Worm (Caenorhabditis elegans) whole organism, L3 larva: ENCODE results near the gene btb-6.

Source experiments
- R02D3.7 ChIP-seq: fragments of 150-350 bp; optimal IDR thresholded peaks from 2 replicates; lab custom pipeline; 2014; ENCODE audit warnings: missing biosample characterization, missing genetic modification characterization
- ama-1 ChIP-seq: fragments of 150-350 bp; optimal IDR thresholded peaks from 2 replicates; lab custom pipeline; 2018
- ceh-16 ChIP-seq: sonication (generic microtip); optimal IDR thresholded peaks from 2 replicates; lab custom pipeline; 2017; ENCODE audit warnings: missing biosample characterization, missing genetic modification characterization
- ceh-82 ChIP-seq: fragments of 150-350 bp; optimal IDR thresholded peaks from 2 replicates; lab custom pipeline; 2014; ENCODE audit warnings: missing biosample characterization, missing genetic modification characterization
- ceh-9 ChIP-seq: sonication (generic microtip); optimal IDR thresholded peaks from 2 replicates; lab custom pipeline; 2018; ENCODE audit warnings: missing biosample characterization, missing genetic modification characterization
- daf-12 ChIP-seq: fragments of 150-350 bp; optimal IDR thresholded peaks from 2 replicates; lab custom pipeline; 2014; ENCODE audit warnings: missing biosample characterization, missing genetic modification reagents, missing genetic modification characterization
- egl-27 ChIP-seq: sonication (generic microtip); optimal IDR thresholded peaks from 4 replicates; lab custom pipeline; 2017; ENCODE audit warnings: missing biosample characterization, missing genetic modification reagents, missing genetic modification characterization
- elt-1 ChIP-seq: fragments of 150-350 bp; optimal IDR thresholded peaks from 2 replicates; lab custom pipeline; 2014; ENCODE audit warnings: missing biosample characterization, missing genetic modification characterization
- elt-2 ChIP-seq: sonication (generic microtip); optimal IDR thresholded peaks from 2 replicates; lab custom pipeline; 2016; ENCODE audit warnings: missing genetic modification reagents, mild to moderate bottlenecking, missing genetic modification characterization, missing compliant biosample characterization
- elt-3 ChIP-seq, 3 experiments: fragments of 150-350 bp in 1 of 3; sonication (generic microtip) in 2 of 3; optimal IDR thresholded peaks; 2 replicates in 2 of 3; 4 replicates in 1 of 3; lab custom pipeline; 2014 to 2017; ENCODE audit warnings: missing biosample characterization in 3 of 3, missing genetic modification characterization in 3 of 3
- eor-1 ChIP-seq, 2 experiments: fragments of 150-350 bp; optimal IDR thresholded peaks; 2 replicates each; lab custom pipeline; 2014 to 2018; ENCODE audit warnings: missing biosample characterization in 2 of 2, missing genetic modification characterization in 2 of 2
- fkh-10 ChIP-seq: sonication (generic microtip); optimal IDR thresholded peaks from 2 replicates; lab custom pipeline; 2017; ENCODE audit warnings: missing biosample characterization, missing genetic modification reagents, missing genetic modification characterization
- fkh-2 ChIP-seq: fragments of 150-350 bp; optimal IDR thresholded peaks from 2 replicates; lab custom pipeline; 2014; ENCODE audit warnings: missing biosample characterization, missing genetic modification reagents, missing genetic modification characterization
- hmg-11 ChIP-seq: sonication (generic microtip); optimal IDR thresholded peaks from 2 replicates; lab custom pipeline; 2016; ENCODE audit warnings: missing genetic modification characterization, missing compliant biosample characterization
- lin-15B ChIP-seq: fragments of 150-350 bp; optimal IDR thresholded peaks from 2 replicates; lab custom pipeline; 2014; ENCODE audit warnings: missing biosample characterization, missing genetic modification characterization
- lin-39 ChIP-seq: fragments of 150-350 bp; optimal IDR thresholded peaks from 2 replicates; lab custom pipeline; 2018; ENCODE audit warnings: missing biosample characterization, missing genetic modification reagents, missing genetic modification characterization
- lsy-12 ChIP-seq: sonication (generic microtip); optimal IDR thresholded peaks from 2 replicates; lab custom pipeline; 2016; ENCODE audit warnings: mild to moderate bottlenecking, missing genetic modification characterization, missing compliant biosample characterization
- nfya-1 ChIP-seq: sonication (generic microtip); optimal IDR thresholded peaks from 2 replicates; lab custom pipeline; 2017; ENCODE audit warnings: missing genetic modification characterization, mild to moderate bottlenecking, missing compliant biosample characterization, antibody characterized with exemption, moderate library complexity; ENCODE audit not compliant: insufficient read depth
- nhr-11 ChIP-seq: fragments of 150-350 bp; optimal IDR thresholded peaks from 2 replicates; lab custom pipeline; 2014; ENCODE audit warnings: missing biosample characterization, missing genetic modification characterization
- nhr-12 ChIP-seq: fragments of 150-350 bp; optimal IDR thresholded peaks from 2 replicates; lab custom pipeline; 2014; ENCODE audit warnings: missing biosample characterization, missing genetic modification characterization
- nhr-23 ChIP-seq: fragments of 150-350 bp; optimal IDR thresholded peaks from 2 replicates; lab custom pipeline; 2014; ENCODE audit warnings: missing biosample characterization, missing genetic modification reagents, missing genetic modification characterization
- nhr-237 ChIP-seq: fragments of 150-350 bp; optimal IDR thresholded peaks from 2 replicates; lab custom pipeline; 2014; ENCODE audit warnings: missing biosample characterization, missing genetic modification characterization
- nhr-28 ChIP-seq: fragments of 150-350 bp; optimal IDR thresholded peaks from 2 replicates; lab custom pipeline; 2014; ENCODE audit warnings: missing biosample characterization, missing genetic modification characterization
- nhr-43 ChIP-seq: sonication (generic microtip); optimal IDR thresholded peaks from 2 replicates; lab custom pipeline; 2016; ENCODE audit warnings: mild to moderate bottlenecking, missing genetic modification characterization, missing compliant biosample characterization; ENCODE audit not compliant: poor library complexity, severe bottlenecking
- nhr-76 ChIP-seq: fragments of 150-350 bp; sonication (generic microtip); optimal IDR thresholded peaks from 5 replicates; lab custom pipeline; 2014; ENCODE audit warnings: missing biosample characterization, missing genetic modification characterization
- nhr-77 ChIP-seq: fragments of 150-350 bp; optimal IDR thresholded peaks from 2 replicates; lab custom pipeline; 2014; ENCODE audit warnings: missing biosample characterization, missing genetic modification characterization
- pha-4 ChIP-seq: fragments of 150-350 bp; optimal IDR thresholded peaks from 2 replicates; lab custom pipeline; 2014; ENCODE audit warnings: missing biosample characterization, missing genetic modification reagents, missing genetic modification characterization
- pqm-1 ChIP-seq: fragments of 150-350 bp; optimal IDR thresholded peaks from 2 replicates; lab custom pipeline; 2017; ENCODE audit warnings: missing biosample characterization, missing genetic modification characterization, inconsistent platforms
- sea-2 ChIP-seq: fragments of 150-350 bp; sonication (generic microtip); optimal IDR thresholded peaks from 4 replicates; lab custom pipeline; 2014; ENCODE audit warnings: missing biosample characterization, missing genetic modification reagents, missing genetic modification characterization
- skn-1 ChIP-seq: fragments of 150-350 bp; optimal IDR thresholded peaks from 2 replicates; lab custom pipeline; 2014; ENCODE audit warnings: missing biosample characterization, missing genetic modification characterization
- snpc-4 ChIP-seq: fragments of 150-350 bp; optimal IDR thresholded peaks from 2 replicates; lab custom pipeline; 2014; ENCODE audit warnings: missing biosample characterization, missing genetic modification characterization
- tbx-2 ChIP-seq: sonication (generic microtip); optimal IDR thresholded peaks from 2 replicates; lab custom pipeline; 2016; ENCODE audit warnings: mild to moderate bottlenecking, missing genetic modification characterization, missing compliant biosample characterization
- unc-39 ChIP-seq: sonication (generic microtip); optimal IDR thresholded peaks from 4 replicates; lab custom pipeline; 2017; ENCODE audit warnings: missing biosample characterization, missing genetic modification characterization
- ztf-11 ChIP-seq: fragments of 150-350 bp; optimal IDR thresholded peaks from 2 replicates; lab custom pipeline; 2014; ENCODE audit warnings: missing biosample characterization, missing genetic modification characterization
- ztf-4 ChIP-seq: fragments of 150-350 bp; optimal IDR thresholded peaks from 2 replicates; lab custom pipeline; 2014; ENCODE audit warnings: missing biosample characterization, missing genetic modification characterization

The btb-6 gene

ce11 chrII:1725735-1726134, 10.6 kb downstream of the btb-6 start, which contains the start of gene F45C12.17:
Gene F45C12.17 (plus strand): TSS chrII:1726111.
- TF ChIP-seq lin-15B (no peak), pqm-1 (tag; lab: Kevin White, UChicago) (no peak), nhr-28 (tag; lab: Kevin White, UChicago) (no peak), nhr-11 (tag; lab: Kevin White, UChicago) (no peak), nhr-43 (tag; lab: Kevin White, UChicago) (no peak), elt-3 (tag; optimal IDR thresholded peaks at IDR 0.05; lab: Kevin White, UChicago) (no peak), ama-1 (lab: Kevin White, UChicago) (no peak), nhr-237 (tag; lab: Kevin White, UChicago) (no peak), hmg-11 (tag; lab: Kevin White, UChicago) (no peak), ceh-82 (tag; lab: Kevin White, UChicago) (no peak), nhr-76 (no peak), lsy-12 (tag; lab: Kevin White, UChicago) (no peak), daf-12 (no peak), snpc-4 (tag; lab: Kevin White, UChicago) (no peak), ceh-9 (tag; lab: Kevin White, UChicago) (no peak), elt-1 (no peak), nfya-1 (tag; lab: Kevin White, UChicago) (no peak), R02D3.7 (tag; lab: Kevin White, UChicago) (no peak), pha-4 (no peak), skn-1 (tag; lab: Kevin White, UChicago) (no peak)

ce11 chrII:1728253-1728652, 13.2 kb downstream of the btb-6 start, which contains the start of gene btb-9:
Gene btb-9 (plus strand): TSS chrII:1728506.
- TF ChIP-seq pha-4 (no peak), pqm-1 (tag; lab: Kevin White, UChicago) (peak; percentile 89), elt-2 (tag; lab: Kevin White, UChicago) (peak; percentile 92), sea-2 (GFP tag; lab: Kevin White, UChicago) (no peak)

- TF ChIP-seq ama-1 (lab: Kevin White, UChicago) (no peak), unc-39 (no peak), egl-27 (tag; lab: Kevin White, UChicago) (no peak), lin-39 (tag; lab: Kevin White, UChicago) (no peak), R02D3.7 (tag; lab: Kevin White, UChicago) (no peak), nhr-76 (no peak), ztf-4 (tag; lab: Kevin White, UChicago) (no peak), ztf-11 (tag; lab: Kevin White, UChicago) (no peak), fkh-2 (no peak), skn-1 (tag; lab: Kevin White, UChicago) (no peak), elt-2 (tag; lab: Kevin White, UChicago) (no peak), nhr-11 (tag; lab: Kevin White, UChicago) (no peak), nhr-23 (no peak), nhr-12 (no peak), nhr-28 (tag; lab: Kevin White, UChicago) (no peak), elt-1 (no peak), pqm-1 (tag; lab: Kevin White, UChicago) (no peak), fkh-10 (GFP tag; lab: Kevin White, UChicago) (no peak), tbx-2 (no peak), nhr-77 (tag; lab: Kevin White, UChicago) (no peak)
Measured at ce11 chrII:1730103-1730502, 15.0 kb downstream of the btb-6 start, which contains the start of gene ceh-81. Gene ceh-81 (plus strand): TSS chrII:1730403.

- no peak for TF ChIP-seq pqm-1 (tag; lab: Kevin White, UChicago)
- no peak for TF ChIP-seq snpc-4 (tag; lab: Kevin White, UChicago)
- no peak for TF ChIP-seq ztf-11 (tag; lab: Kevin White, UChicago)
- TF ChIP-seq ceh-16 (tag; lab: Kevin White, UChicago): no peak
- TF ChIP-seq daf-12: no peak
- TF ChIP-seq nhr-12: no peak
- no peak for TF ChIP-seq hmg-11 (tag; lab: Kevin White, UChicago)
- TF ChIP-seq eor-1 (tag; optimal IDR thresholded peaks at IDR 0.05; lab: Kevin White, UChicago): no peak
- no peak for TF ChIP-seq ceh-82 (tag; lab: Kevin White, UChicago)
Measured at ce11 chrII:1731932-1732331, 16.8 kb downstream of the btb-6 start, which contains the start of gene ceh-82. Gene ceh-82 (plus strand): TSS chrII:1732232.
